Worm (Caenorhabditis elegans) whole organism, L4 larva: ENCODE measurements around the gene F26G5.1.
A peak's percentile ranks its signal among the peaks of the same experiment; 100 is the strongest.

ENCODE experiments used
- D1046.2 ChIP-seq: fragments of 200-800 bp; sonication (Bioruptor generic); IDR thresholded peaks from 2 replicates; pipeline ENCODE4 v1.3.6; 2022; ENCODE audit warnings: missing genetic modification characterization, missing compliant biosample characterization
- F44E2.7 ChIP-seq: fragments of 200-800 bp; sonication (Bioruptor generic); IDR thresholded peaks from 2 replicates; pipeline ENCODE4 v2.1.2; 2022; ENCODE audit warnings: missing genetic modification characterization, missing compliant biosample characterization
- Y48G9A.11 ChIP-seq: fragments of 200-800 bp; sonication (Bioruptor generic); IDR thresholded peaks from 2 replicates; pipeline ENCODE4 v1.3.6; 2022; ENCODE audit warnings: missing genetic modification reagents, missing genetic modification characterization, missing compliant biosample characterization
- ZK337.2 ChIP-seq: fragments of 200-800 bp; sonication (Bioruptor generic); IDR thresholded peaks from 2 replicates; pipeline ENCODE4 v1.3.6; 2022; ENCODE audit warnings: missing genetic modification reagents, missing genetic modification characterization, missing compliant biosample characterization
- aha-1 ChIP-seq: fragments of 150-350 bp; peaks from one replicate; lab custom pipeline; 2014; ENCODE audit warnings: missing biosample characterization, missing genetic modification characterization
- attf-4 ChIP-seq: sonication (generic microtip); optimal IDR thresholded peaks from 3 replicates; lab custom pipeline; 2017; ENCODE audit warnings: missing biosample characterization, missing genetic modification characterization
- ceh-28 ChIP-seq: fragments of 150-350 bp; optimal IDR thresholded peaks from 2 replicates; lab custom pipeline; 2014; ENCODE audit warnings: missing biosample characterization, missing genetic modification reagents, missing genetic modification characterization
- ceh-32 ChIP-seq: sonication (generic microtip); optimal IDR thresholded peaks from 2 replicates; lab custom pipeline; 2016; ENCODE audit warnings: mild to moderate bottlenecking, missing genetic modification characterization, missing compliant biosample characterization; ENCODE audit not compliant: poor library complexity
- ceh-62 ChIP-seq: sonication (generic microtip); optimal IDR thresholded peaks from 2 replicates; lab custom pipeline; 2017; ENCODE audit warnings: missing biosample characterization, missing genetic modification characterization
- daf-19 ChIP-seq: fragments of 200-800 bp; sonication (Bioruptor generic); conservative IDR thresholded peaks from 2 replicates; pipeline ENCODE4 v1.3.6; 2022; ENCODE audit warnings: missing genetic modification characterization, missing compliant biosample characterization
- dmd-6 ChIP-seq: fragments of 200-800 bp; sonication (Bioruptor generic); IDR thresholded peaks from 2 replicates; pipeline ENCODE4 v1.3.6; 2022; ENCODE audit warnings: missing genetic modification reagents, missing genetic modification characterization, missing compliant biosample characterization
- dpl-1 ChIP-seq: fragments of 150-350 bp; optimal IDR thresholded peaks from 2 replicates; lab custom pipeline; 2014; ENCODE audit warnings: missing biosample characterization, missing genetic modification reagents, missing genetic modification characterization
- dve-1 ChIP-seq: sonication (generic microtip); optimal IDR thresholded peaks from 2 replicates; lab custom pipeline; 2017; ENCODE audit warnings: antibody characterized with exemption, mild to moderate bottlenecking, missing genetic modification characterization, missing compliant biosample characterization; ENCODE audit not compliant: insufficient read depth
- gei-8 ChIP-seq: fragments of 200-800 bp; sonication (Bioruptor generic); optimal IDR thresholded peaks from 2 replicates; lab custom pipeline; 2018; ENCODE audit warnings: mild to moderate bottlenecking, missing genetic modification characterization, missing compliant biosample characterization
- hif-1 ChIP-seq, 2 experiments: sonication (generic microtip); optimal IDR thresholded peaks; 2 replicates each; lab custom pipeline; 2016 to 2017; ENCODE audit warnings: missing compliant biosample characterization in 2 of 2, missing genetic modification characterization in 2 of 2, missing genetic modification reagents in 2 of 2, missing genotype in 2 of 2, mild to moderate bottlenecking in 1 of 2
- hlh-30 ChIP-seq: sonication (generic microtip); optimal IDR thresholded peaks from 2 replicates; lab custom pipeline; 2017; ENCODE audit warnings: antibody characterized with exemption, mild to moderate bottlenecking, missing genetic modification characterization, missing compliant biosample characterization; ENCODE audit not compliant: insufficient read depth
- hmg-1.1 ChIP-seq: fragments of 200-800 bp; sonication (Bioruptor generic); IDR thresholded peaks from 2 replicates; pipeline ENCODE4 v1.3.6; 2022; ENCODE audit warnings: missing genetic modification reagents, missing genetic modification characterization, missing compliant biosample characterization
- lin-1 ChIP-seq: fragments of 200-800 bp; sonication (Bioruptor generic); IDR thresholded peaks from 2 replicates; pipeline ENCODE4 v1.3.6; 2022; ENCODE audit warnings: missing genetic modification reagents, missing genetic modification characterization, missing compliant biosample characterization
- lin-13 ChIP-seq: fragments of 150-350 bp; optimal IDR thresholded peaks from 2 replicates; lab custom pipeline; 2014; ENCODE audit warnings: missing biosample characterization, missing genetic modification reagents, missing genetic modification characterization
- lin-38 ChIP-seq: fragments of 200-800 bp; sonication (Bioruptor generic); IDR thresholded peaks from 2 replicates; pipeline ENCODE4 v1.3.6; 2022; ENCODE audit warnings: missing genetic modification reagents, missing genetic modification characterization, missing compliant biosample characterization
- lsy-2 ChIP-seq, 2 experiments: fragments of 150-350 bp in 1 of 2; sonication (generic microtip) in 1 of 2; optimal IDR thresholded peaks; 2 replicates each; lab custom pipeline; 2014 to 2017; ENCODE audit warnings: missing biosample characterization in 2 of 2, missing genetic modification characterization in 2 of 2
- mdl-1 ChIP-seq, 2 experiments: fragments of 150-350 bp in 1 of 2; sonication (generic microtip) in 1 of 2; optimal IDR thresholded peaks; 2 replicates each; lab custom pipeline; 2014 to 2017; ENCODE audit warnings: missing biosample characterization in 2 of 2, missing genetic modification characterization in 2 of 2
- mxl-3 ChIP-seq: fragments of 200-800 bp; sonication (Bioruptor generic); optimal IDR thresholded peaks from 2 replicates; lab custom pipeline; 2018; ENCODE audit warnings: mild to moderate bottlenecking, missing genetic modification characterization, missing compliant biosample characterization
- nhr-10 ChIP-seq: fragments of 150-350 bp; optimal IDR thresholded peaks from 2 replicates; lab custom pipeline; 2014; ENCODE audit warnings: missing biosample characterization, missing genetic modification characterization
- nhr-102 ChIP-seq: sonication (generic microtip); optimal IDR thresholded peaks from 2 replicates; lab custom pipeline; 2016; ENCODE audit warnings: mild to moderate bottlenecking, missing genetic modification characterization, moderate library complexity, missing compliant biosample characterization
- nhr-111 ChIP-seq: fragments of 200-800 bp; sonication (Bioruptor generic); optimal IDR thresholded peaks from 2 replicates; lab custom pipeline; 2018; ENCODE audit warnings: mild to moderate bottlenecking, missing genetic modification characterization, missing compliant biosample characterization
- nhr-237 ChIP-seq: sonication (generic microtip); optimal IDR thresholded peaks from 2 replicates; lab custom pipeline; 2017; ENCODE audit warnings: missing biosample characterization, missing genetic modification characterization
- nhr-25 ChIP-seq: sonication (generic microtip); optimal IDR thresholded peaks from 2 replicates; lab custom pipeline; 2017; ENCODE audit warnings: missing genetic modification characterization, mild to moderate bottlenecking, missing compliant biosample characterization, antibody characterized with exemption, moderate library complexity, borderline replicate concordance; ENCODE audit not compliant: insufficient read depth
- nhr-76 ChIP-seq: fragments of 150-350 bp; optimal IDR thresholded peaks from 2 replicates; lab custom pipeline; 2014; ENCODE audit warnings: missing biosample characterization, missing genetic modification characterization
- nhr-77 ChIP-seq: fragments of 150-350 bp; optimal IDR thresholded peaks from 2 replicates; lab custom pipeline; 2014; ENCODE audit warnings: missing biosample characterization, missing genetic modification characterization
- php-3 ChIP-seq: fragments of 200-800 bp; sonication (Bioruptor generic); IDR thresholded peaks from 2 replicates; pipeline ENCODE4 v1.3.6; 2022; ENCODE audit warnings: missing genetic modification reagents, missing genetic modification characterization, missing compliant biosample characterization
- rbr-2 ChIP-seq: sonication (generic microtip); optimal IDR thresholded peaks from 2 replicates; lab custom pipeline; 2016; ENCODE audit warnings: missing genotype, missing genetic modification characterization, missing compliant biosample characterization
- sdz-12 ChIP-seq: fragments of 200-800 bp; sonication (Bioruptor generic); optimal IDR thresholded peaks from 2 replicates; lab custom pipeline; 2018; ENCODE audit warnings: mild to moderate bottlenecking, missing genetic modification characterization, missing compliant biosample characterization
- unc-39 ChIP-seq: sonication (generic microtip); optimal IDR thresholded peaks from 2 replicates; lab custom pipeline; 2017; ENCODE audit warnings: missing biosample characterization, missing genetic modification characterization
- ztf-11 ChIP-seq: fragments of 150-350 bp; optimal IDR thresholded peaks from 2 replicates; lab custom pipeline; 2014; ENCODE audit warnings: missing biosample characterization, missing genetic modification characterization
- ztf-7 ChIP-seq: fragments of 150-350 bp; optimal IDR thresholded peaks from 2 replicates; lab custom pipeline; 2014; ENCODE audit warnings: missing biosample characterization, missing genetic modification characterization

Gene F26G5.1

ce11 chrV:4979060-4979459 lies 3.8 kb downstream of the F26G5.1 start, which contains the start of gene srsx-11:
srsx-11 (minus strand) TSS chrV:4979160.
- no peak for TF ChIP-seq lin-13 (GFP tag; lab: Kevin White, UChicago)
- no peak for TF ChIP-seq lin-1 (GFP tag; lab: Robert Waterston, UW)
- no peak for TF ChIP-seq ceh-28 (tag; lab: Kevin White, UChicago)
- no peak for TF ChIP-seq nhr-102 (tag; lab: Kevin White, UChicago)
- TF ChIP-seq daf-19 (GFP tag; lab: Robert Waterston, UW), result no peak
- no peak for TF ChIP-seq rbr-2 (tag; lab: Kevin White, UChicago)
- TF ChIP-seq ceh-62 (tag; lab: Kevin White, UChicago), result no peak
- no peak for TF ChIP-seq sdz-12
- TF ChIP-seq hif-1 (tag; optimal IDR thresholded peaks at IDR 0.05; lab: Kevin White, UChicago), result no peak
- no peak for TF ChIP-seq mdl-1 (tag; optimal IDR thresholded peaks at IDR 0.05; lab: Kevin White, UChicago)
- TF ChIP-seq nhr-237, result no peak
- no peak for TF ChIP-seq Y48G9A.11 (GFP tag; lab: Robert Waterston, UW)
- TF ChIP-seq ztf-7 (tag; lab: Kevin White, UChicago), result no peak

ce11 chrV:4980094-4980493 lies 4.8 kb downstream of the F26G5.1 start:
- TF ChIP-seq aha-1 (tag; lab: Kevin White, UChicago) (peak; percentile 98), ZK337.2 (GFP tag; lab: Robert Waterston, UW) (no peak)

- TF ChIP-seq lin-38 (GFP tag; lab: Robert Waterston, UW) (no peak), ztf-7 (tag; lab: Kevin White, UChicago) (no peak), hmg-1.1 (GFP tag; lab: Robert Waterston, UW) (no peak), hlh-30 (tag; lab: Kevin White, UChicago) (no peak), ceh-28 (tag; lab: Kevin White, UChicago) (no peak), php-3 (no peak), mxl-3 (GFP tag; lab: Kevin White, UChicago) (no peak)
These were observed 5.6 kb downstream of the F26G5.1 start, which contains the start of gene srsx-12 for ce11 chrV:4980873-4981272. srsx-12 (minus strand) TSS chrV:4980973.

- no peak for TF ChIP-seq nhr-10
- TF ChIP-seq F44E2.7, result no peak
- TF ChIP-seq ceh-32 (tag; lab: Kevin White, UChicago), result no peak
- no peak for TF ChIP-seq mdl-1 (tag; optimal IDR thresholded peaks at IDR 0.05; lab: Kevin White, UChicago)
- TF ChIP-seq unc-39, result no peak
- no peak for TF ChIP-seq attf-4
- no peak for TF ChIP-seq nhr-25 (tag; lab: Kevin White, UChicago)
- no peak for TF ChIP-seq dve-1 (tag; lab: Kevin White, UChicago)
- no peak for TF ChIP-seq lsy-2 (tag; optimal IDR thresholded peaks at IDR 0.05; lab: Kevin White, UChicago)
- no peak for TF ChIP-seq hmg-1.1 (GFP tag; lab: Robert Waterston, UW)
- no peak for TF ChIP-seq D1046.2 (GFP tag; lab: Robert Waterston, UW)
- TF ChIP-seq nhr-76 (tag; lab: Kevin White, UChicago), result no peak
- no peak for TF ChIP-seq ztf-11 (tag; lab: Kevin White, UChicago)
- TF ChIP-seq dmd-6 (GFP tag; lab: Robert Waterston, UW), result no peak
- TF ChIP-seq gei-8 (GFP tag; lab: Kevin White, UChicago), result no peak
- no peak for TF ChIP-seq nhr-77 (tag; lab: Kevin White, UChicago)
- no peak for TF ChIP-seq nhr-111 (GFP tag; lab: Kevin White, UChicago)
- TF ChIP-seq dpl-1, result no peak
These were observed 7.8 kb downstream of the F26G5.1 start, which contains the start of gene srsx-13 for ce11 chrV:4983091-4983490. srsx-13 (minus strand) TSS chrV:4983191.
